Fruit fly (Drosophila melanogaster): ENCODE measurements around the gene SmD1.
A peak's percentile ranks its signal among the peaks of the same experiment; 100 is the strongest.

SmD1 gene

dm6 chr3L:12703451-12704020, 30.9 kb downstream of the SmD1 start:
- TF ChIP-seq EcR (GFP tag; optimal IDR thresholded peaks at IDR 0.05) (no peak), Dll (optimal IDR thresholded peaks at IDR 0.05) (no peak), CG8478 (optimal IDR thresholded peaks at IDR 0.05) (no peak), usp (GFP tag; optimal IDR thresholded peaks at IDR 0.05) (no peak), pan (optimal IDR thresholded peaks at IDR 0.05) (no peak), psq (optimal IDR thresholded peaks at IDR 0.05) (no peak)

DNA sequence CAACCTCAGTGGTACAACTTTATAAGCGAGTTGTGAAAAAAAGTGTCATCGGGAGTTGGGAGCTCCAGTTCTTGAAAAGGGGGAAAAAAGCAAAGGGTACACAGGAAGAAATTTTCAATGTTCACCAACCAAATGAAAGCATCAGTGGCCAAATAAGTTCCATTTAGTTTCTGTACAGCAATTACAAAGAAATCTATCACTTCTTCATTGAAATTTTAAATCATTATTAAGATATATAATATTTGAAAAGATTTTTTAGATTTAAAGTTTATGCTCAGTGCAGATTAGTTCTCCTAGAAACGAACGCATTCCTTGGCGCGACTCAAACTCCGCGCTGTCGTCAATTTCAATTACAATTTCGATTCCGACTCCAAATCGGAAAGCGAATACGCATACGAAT, 33.1 kb downstream of the SmD1 start:
- TF ChIP-seq Dll (optimal IDR thresholded peaks at IDR 0.05): no peak
- TF ChIP-seq psq (optimal IDR thresholded peaks at IDR 0.05): no peak
- no peak for TF ChIP-seq EcR (GFP tag; optimal IDR thresholded peaks at IDR 0.05)

dm6 chr3L:12700509-12700995, 33.9 kb downstream of the SmD1 start:
- no peak for TF ChIP-seq EcR (GFP tag; optimal IDR thresholded peaks at IDR 0.05)
- TF ChIP-seq pan (optimal IDR thresholded peaks at IDR 0.05): no peak
- no peak for TF ChIP-seq usp (GFP tag; optimal IDR thresholded peaks at IDR 0.05)
- no peak for TF ChIP-seq CG8478 (optimal IDR thresholded peaks at IDR 0.05)
- TF ChIP-seq Dll (optimal IDR thresholded peaks at IDR 0.05): no peak
- TF ChIP-seq psq (optimal IDR thresholded peaks at IDR 0.05): no peak

- TF ChIP-seq CG8478 (optimal IDR thresholded peaks at IDR 0.05) (no peak), EcR (GFP tag; optimal IDR thresholded peaks at IDR 0.05) (no peak), usp (GFP tag; optimal IDR thresholded peaks at IDR 0.05) (no peak), pan (optimal IDR thresholded peaks at IDR 0.05) (no peak), Dll (optimal IDR thresholded peaks at IDR 0.05) (no peak)
Observed at dm6 chr3L:12698236-12698635, 36.2 kb downstream of the SmD1 start.

DNA sequence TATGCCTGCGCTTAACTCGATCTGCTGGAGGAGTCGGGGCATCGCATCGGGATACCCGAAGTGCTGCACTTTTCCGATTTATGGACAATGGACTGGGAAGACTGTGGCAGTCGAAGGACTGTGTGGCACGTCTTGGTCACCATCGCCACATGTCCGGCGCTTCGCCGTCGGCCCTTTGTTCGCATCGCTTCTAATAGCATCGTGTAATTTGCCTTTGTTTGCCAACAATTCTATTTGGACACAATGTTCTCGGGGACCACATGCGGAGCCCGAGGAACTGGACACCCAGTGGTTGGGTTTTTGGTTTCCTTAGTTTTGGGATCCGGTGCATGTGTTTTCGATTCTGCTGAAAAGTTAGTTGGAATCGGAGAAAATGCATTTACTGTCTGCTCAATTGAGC, 36.9 kb downstream of the SmD1 start:
- TF ChIP-seq pan (optimal IDR thresholded peaks at IDR 0.05) (no peak), psq (optimal IDR thresholded peaks at IDR 0.05) (no peak), EcR (GFP tag; optimal IDR thresholded peaks at IDR 0.05) (no peak)

- TF ChIP-seq pan (optimal IDR thresholded peaks at IDR 0.05) (no peak), CG8478 (optimal IDR thresholded peaks at IDR 0.05) (no peak), Dll (optimal IDR thresholded peaks at IDR 0.05) (no peak), usp (GFP tag; optimal IDR thresholded peaks at IDR 0.05) (no peak), psq (optimal IDR thresholded peaks at IDR 0.05) (no peak), EcR (GFP tag; optimal IDR thresholded peaks at IDR 0.05) (no peak)
Observed at dm6 chr3L:12696503-12696902, 37.9 kb downstream of the SmD1 start.

- no peak for TF ChIP-seq Dll (optimal IDR thresholded peaks at IDR 0.05)
Observed at dm6 chr3L:12695695-12696094, 38.7 kb downstream of the SmD1 start.

DNA sequence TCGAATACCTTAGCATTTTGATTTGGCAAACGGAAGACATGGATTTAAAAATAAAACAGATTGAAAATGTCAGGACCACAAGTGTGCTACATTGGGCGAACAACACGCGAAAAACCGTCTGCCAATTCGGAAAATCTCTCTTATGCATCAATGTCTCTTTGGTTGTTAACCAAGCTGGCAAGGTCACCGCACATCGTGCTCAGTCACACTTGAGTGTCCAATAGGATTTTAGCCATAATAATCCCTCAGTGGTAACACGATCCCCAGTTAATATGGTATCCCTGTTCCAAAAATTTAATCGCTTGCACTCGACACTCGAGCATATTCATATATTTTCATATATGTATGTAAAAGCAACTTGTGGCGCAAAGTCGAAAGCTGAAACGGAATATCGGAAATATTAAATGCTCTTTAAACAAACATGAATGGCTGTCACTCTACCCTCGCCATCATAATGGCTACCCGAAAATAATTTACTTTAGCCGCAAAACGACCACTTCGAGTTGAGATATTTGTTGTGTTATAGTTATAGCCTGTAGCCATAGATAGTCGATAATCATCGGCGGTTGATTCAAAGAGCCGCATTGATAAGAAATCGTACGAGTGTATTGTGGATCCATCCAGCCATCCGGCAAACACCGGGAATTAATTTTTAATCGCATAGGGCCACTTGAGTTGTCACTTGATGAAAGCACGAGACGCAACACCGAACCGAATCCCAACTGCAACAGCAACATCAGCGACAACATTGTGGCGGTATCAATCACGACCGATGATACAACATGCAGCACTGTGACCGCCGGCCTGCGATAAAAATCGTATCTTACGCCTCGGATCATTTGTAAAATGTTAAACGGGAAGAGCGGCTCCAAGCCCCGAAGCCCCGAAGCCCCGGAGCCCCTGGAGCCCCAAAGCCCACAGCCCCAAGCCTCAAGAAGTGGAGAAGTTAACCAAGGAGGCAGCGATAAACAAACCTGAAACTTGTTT, 39.6 kb downstream of the SmD1 start:
- TF ChIP-seq pan (optimal IDR thresholded peaks at IDR 0.05) (no peak), CG8478 (optimal IDR thresholded peaks at IDR 0.05) (no peak), Dll (optimal IDR thresholded peaks at IDR 0.05) (no peak), psq (optimal IDR thresholded peaks at IDR 0.05) (no peak), usp (GFP tag; optimal IDR thresholded peaks at IDR 0.05) (no peak), EcR (GFP tag; optimal IDR thresholded peaks at IDR 0.05) (no peak)

DNA sequence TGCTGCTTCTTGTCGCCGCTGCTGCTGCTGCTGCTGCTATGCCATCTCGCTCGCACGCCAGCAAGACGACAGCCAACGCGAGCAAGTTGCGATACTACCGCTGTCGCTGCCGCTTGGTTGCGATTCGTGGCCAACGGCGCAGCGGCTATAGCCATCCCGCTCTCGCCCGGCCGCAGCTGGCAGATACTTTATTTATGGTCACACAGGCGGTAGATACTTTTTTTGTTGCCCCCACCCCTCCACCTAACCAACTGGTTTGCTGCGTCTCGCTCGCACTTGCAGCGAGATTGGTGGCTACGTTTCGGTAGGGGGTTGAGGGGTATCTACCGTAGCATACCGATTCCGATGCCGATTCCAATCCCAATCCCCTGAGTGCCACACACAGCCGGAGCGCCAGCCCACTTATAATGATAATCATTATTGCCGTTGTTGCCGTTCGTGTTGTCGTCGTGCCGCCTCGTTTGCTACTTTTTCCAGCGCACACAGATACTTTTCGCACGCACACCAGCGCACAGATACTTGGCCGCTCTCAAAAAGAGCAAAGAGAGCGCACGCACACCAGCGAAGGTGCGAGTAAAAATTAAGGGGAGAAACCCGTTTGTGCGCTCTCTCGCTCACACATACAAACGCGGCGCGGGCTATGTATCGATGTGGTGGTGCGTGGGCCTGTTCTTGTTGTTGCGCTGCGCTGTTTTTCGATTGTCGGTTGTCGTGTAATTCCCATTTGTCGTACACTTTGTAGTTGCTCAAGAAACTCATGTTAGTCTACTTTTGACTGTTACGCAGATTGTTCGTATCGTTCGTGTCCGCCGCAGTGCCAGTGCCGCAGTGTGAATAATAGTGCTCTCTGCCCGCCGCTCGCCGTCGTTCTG, 41.3 kb downstream of the SmD1 start, which contains the start of gene mirr:
mirr (plus strand) TSS at position 759 of the 872 bp plus-strand sequence.
- TF ChIP-seq psq (optimal IDR thresholded peaks at IDR 0.05) (no peak), EcR (GFP tag; optimal IDR thresholded peaks at IDR 0.05) (no peak), pan (optimal IDR thresholded peaks at IDR 0.05) (no peak), Dll (optimal IDR thresholded peaks at IDR 0.05) (peak; percentile 92), CG8478 (optimal IDR thresholded peaks at IDR 0.05) (peak; percentile 76), usp (GFP tag; optimal IDR thresholded peaks at IDR 0.05) (no peak)

- TF ChIP-seq Dll (optimal IDR thresholded peaks at IDR 0.05) (no peak), EcR (GFP tag; optimal IDR thresholded peaks at IDR 0.05) (no peak), pan (optimal IDR thresholded peaks at IDR 0.05) (no peak), psq (optimal IDR thresholded peaks at IDR 0.05) (no peak), CG8478 (optimal IDR thresholded peaks at IDR 0.05) (no peak)
Observed at dm6 chr3L:12692561-12692880, 41.9 kb downstream of the SmD1 start.

- TF ChIP-seq EcR (GFP tag; optimal IDR thresholded peaks at IDR 0.05) (no peak), Dll (optimal IDR thresholded peaks at IDR 0.05) (peak; percentile 4), CG8478 (optimal IDR thresholded peaks at IDR 0.05) (peak; percentile 27)
Observed at dm6 chr3L:12690337-12691171, 43.9 kb downstream of the SmD1 start.
